Worm (Caenorhabditis elegans) whole organism, L2 larva: ENCODE measurements around the gene ZK1193.2.

Experiments used
- C34F6.9 ChIP-seq: fragments of 150-350 bp; optimal IDR thresholded peaks from 2 replicates; lab custom pipeline; 2014; ENCODE audit warnings: missing biosample characterization, missing genetic modification characterization
- F13H6.1 ChIP-seq: sonication (generic microtip); optimal IDR thresholded peaks from 2 replicates; lab custom pipeline; 2016; ENCODE audit warnings: missing genetic modification characterization, missing compliant biosample characterization
- R02D3.7 ChIP-seq: fragments of 150-350 bp; optimal IDR thresholded peaks from 2 replicates; lab custom pipeline; 2014; ENCODE audit warnings: missing biosample characterization, missing genetic modification characterization
- ZK546.5 ChIP-seq: sonication (generic microtip); optimal IDR thresholded peaks from 2 replicates; lab custom pipeline; 2017; ENCODE audit warnings: missing biosample characterization, missing genetic modification characterization
- alr-1 ChIP-seq: fragments of 150-350 bp; optimal IDR thresholded peaks from 2 replicates; lab custom pipeline; 2014; ENCODE audit warnings: missing biosample characterization, missing genetic modification characterization
- aly-2 ChIP-seq: fragments of 150-350 bp; optimal IDR thresholded peaks from 2 replicates; lab custom pipeline; 2014; ENCODE audit warnings: missing biosample characterization, missing genetic modification characterization
- ama-1 ChIP-seq: fragments of 150-350 bp; optimal IDR thresholded peaks from 2 replicates; lab custom pipeline; 2018; ENCODE audit warnings: inconsistent platforms
- blmp-1 ChIP-seq: sonication (generic microtip); optimal IDR thresholded peaks from 2 replicates; lab custom pipeline; 2017; ENCODE audit warnings: missing genetic modification characterization, mild to moderate bottlenecking, missing compliant biosample characterization, antibody characterized with exemption, moderate library complexity; ENCODE audit not compliant: insufficient read depth
- ceh-16 ChIP-seq: fragments of 150-350 bp; optimal IDR thresholded peaks from 2 replicates; lab custom pipeline; 2014; ENCODE audit warnings: missing biosample characterization, missing genetic modification characterization
- dmd-4 ChIP-seq: sonication (generic microtip); optimal IDR thresholded peaks from 2 replicates; lab custom pipeline; 2017; ENCODE audit warnings: missing biosample characterization, missing genetic modification characterization
- egl-27 ChIP-seq: sonication (generic microtip); optimal IDR thresholded peaks from 3 replicates; lab custom pipeline; 2017; ENCODE audit warnings: missing biosample characterization, missing genetic modification reagents, missing genetic modification characterization
- elt-3 ChIP-seq: sonication (generic microtip); optimal IDR thresholded peaks from 2 replicates; lab custom pipeline; 2017; ENCODE audit warnings: missing biosample characterization, missing genetic modification characterization
- gmeb-1 ChIP-seq: fragments of 150-350 bp; optimal IDR thresholded peaks from 2 replicates; lab custom pipeline; 2014; ENCODE audit warnings: missing biosample characterization, missing genetic modification characterization
- lin-11 ChIP-seq: fragments of 150-350 bp; sonication (generic microtip); optimal IDR thresholded peaks from 2 replicates; lab custom pipeline; 2014; ENCODE audit warnings: missing biosample characterization, missing genetic modification characterization, inconsistent platforms, mixed read lengths
- lin-39 ChIP-seq: fragments of 150-350 bp; optimal IDR thresholded peaks from 2 replicates; lab custom pipeline; 2014; ENCODE audit warnings: missing biosample characterization, missing genetic modification reagents, missing genetic modification characterization
- lsy-2 ChIP-seq, 2 experiments: fragments of 150-350 bp in 1 of 2; sonication (generic microtip) in 1 of 2; optimal IDR thresholded peaks; 2 replicates each; lab custom pipeline; 2014 to 2017; ENCODE audit warnings: missing biosample characterization in 2 of 2, missing genetic modification characterization in 2 of 2
- mab-5 ChIP-seq: fragments of 150-350 bp; optimal IDR thresholded peaks from 2 replicates; lab custom pipeline; 2014; ENCODE audit warnings: missing biosample characterization, missing genetic modification characterization
- nhr-10 ChIP-seq: sonication (generic microtip); optimal IDR thresholded peaks from 2 replicates; lab custom pipeline; 2017; ENCODE audit warnings: missing biosample characterization, missing genetic modification characterization
- nhr-11 ChIP-seq: fragments of 150-350 bp; optimal IDR thresholded peaks from 2 replicates; lab custom pipeline; 2014; ENCODE audit warnings: missing biosample characterization, missing genetic modification characterization
- nhr-12 ChIP-seq: fragments of 150-350 bp; optimal IDR thresholded peaks from 2 replicates; lab custom pipeline; 2014; ENCODE audit warnings: missing biosample characterization, missing genetic modification characterization
- nhr-129 ChIP-seq: fragments of 150-350 bp; optimal IDR thresholded peaks from 2 replicates; lab custom pipeline; 2014; ENCODE audit warnings: missing biosample characterization, missing genetic modification characterization
- nhr-23 ChIP-seq: fragments of 150-350 bp; optimal IDR thresholded peaks from 2 replicates; lab custom pipeline; 2014; ENCODE audit warnings: missing biosample characterization, missing genetic modification reagents, missing genetic modification characterization
- nhr-237 ChIP-seq: fragments of 150-350 bp; optimal IDR thresholded peaks from 2 replicates; lab custom pipeline; 2014; ENCODE audit warnings: missing biosample characterization, missing genetic modification characterization
- nhr-25 ChIP-seq: fragments of 150-350 bp; sonication (generic microtip); optimal IDR thresholded peaks from 3 replicates; lab custom pipeline; 2014; ENCODE audit warnings: missing biosample characterization, missing genetic modification characterization
- nhr-6 ChIP-seq: fragments of 150-350 bp; optimal IDR thresholded peaks from 2 replicates; lab custom pipeline; 2014; ENCODE audit warnings: missing biosample characterization, missing genetic modification characterization
- peb-1 ChIP-seq: fragments of 150-350 bp; optimal IDR thresholded peaks from 2 replicates; lab custom pipeline; 2014; ENCODE audit warnings: missing biosample characterization, missing genetic modification characterization
- skn-1 ChIP-seq: sonication (generic microtip); optimal IDR thresholded peaks from 2 replicates; lab custom pipeline; 2017; ENCODE audit warnings: missing biosample characterization, missing genetic modification characterization
- sma-3 ChIP-seq: sonication (generic microtip); optimal IDR thresholded peaks from 2 replicates; lab custom pipeline; 2016; ENCODE audit warnings: missing genetic modification reagents, missing genetic modification characterization, missing compliant biosample characterization
- unc-39 ChIP-seq: fragments of 150-350 bp; optimal IDR thresholded peaks from 2 replicates; lab custom pipeline; 2014; ENCODE audit warnings: missing biosample characterization, missing genetic modification characterization
- unc-55 ChIP-seq: fragments of 150-350 bp; sonication (generic microtip); optimal IDR thresholded peaks from 3 replicates; lab custom pipeline; 2014; ENCODE audit warnings: missing biosample characterization, missing genetic modification reagents, missing genetic modification characterization
- ztf-11 ChIP-seq: sonication (generic microtip); optimal IDR thresholded peaks from 2 replicates; lab custom pipeline; 2017; ENCODE audit warnings: missing biosample characterization, missing genetic modification characterization
- ztf-4 ChIP-seq: fragments of 150-350 bp; optimal IDR thresholded peaks from 2 replicates; lab custom pipeline; 2014; ENCODE audit warnings: missing biosample characterization, missing genetic modification characterization

The ZK1193.2 gene

DNA sequence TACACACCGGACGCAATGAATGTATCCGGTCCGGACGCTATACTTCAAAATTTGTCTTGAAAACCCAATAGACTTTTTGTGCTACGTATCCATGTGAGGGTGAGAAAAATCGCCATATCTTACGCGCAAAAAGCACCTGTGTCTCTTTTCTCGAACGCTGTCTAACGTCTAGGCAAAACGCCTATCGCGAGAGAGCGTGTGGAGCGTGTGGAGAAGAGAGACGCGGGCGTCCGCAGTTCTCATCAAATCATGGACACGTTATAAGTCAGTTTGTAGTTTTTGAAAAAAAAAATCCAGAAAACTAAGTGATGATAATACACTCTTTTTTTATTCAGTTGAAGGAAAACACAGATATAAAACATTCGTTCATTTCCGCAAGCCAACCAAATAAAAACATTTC, 44.4 kb downstream of the ZK1193.2 start:
- no peak for TF ChIP-seq nhr-237 (tag; lab: Kevin White, UChicago)
- TF ChIP-seq lin-11 = peak; percentile 11
- no peak for TF ChIP-seq unc-39 (tag; lab: Kevin White, UChicago)
- TF ChIP-seq nhr-129 (tag; lab: Kevin White, UChicago) = peak; percentile 0

DNA sequence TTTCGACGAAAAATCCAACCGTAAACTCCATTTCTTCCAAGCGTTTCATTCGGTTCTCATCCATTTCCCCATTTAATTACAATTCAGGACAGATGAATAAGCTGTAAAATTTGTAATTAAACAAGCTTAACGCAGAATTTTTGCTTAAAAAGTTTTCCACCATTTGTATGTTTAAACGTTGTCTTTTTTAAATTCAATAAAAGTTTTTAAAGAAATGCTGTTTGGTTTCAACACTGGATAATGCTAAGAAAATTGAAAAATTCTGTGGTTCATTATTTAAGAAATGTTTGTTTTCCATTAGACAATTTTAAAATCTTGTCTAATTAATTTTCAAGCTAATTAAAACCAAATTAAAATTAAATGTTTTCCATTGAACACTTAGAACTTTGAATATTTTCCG, 44.9 kb downstream of the ZK1193.2 start, which contains the start of gene R04A9.3:
R04A9.3 (minus strand) TSS at position 101 of the 400 bp plus-strand sequence.
- TF ChIP-seq ztf-4 (tag; lab: Kevin White, UChicago) = no peak
- TF ChIP-seq lin-39 = no peak
- TF ChIP-seq egl-27 (tag; lab: Kevin White, UChicago) = no peak
- no peak for TF ChIP-seq ztf-11 (tag; lab: Kevin White, UChicago)
- TF ChIP-seq unc-55 (GFP tag; lab: Kevin White, UChicago) = no peak
- no peak for TF ChIP-seq ama-1 (lab: Kevin White, UChicago)
- no peak for TF ChIP-seq R02D3.7 (tag; lab: Kevin White, UChicago)
- TF ChIP-seq, all 48 proteins: peak for 0

DNA sequence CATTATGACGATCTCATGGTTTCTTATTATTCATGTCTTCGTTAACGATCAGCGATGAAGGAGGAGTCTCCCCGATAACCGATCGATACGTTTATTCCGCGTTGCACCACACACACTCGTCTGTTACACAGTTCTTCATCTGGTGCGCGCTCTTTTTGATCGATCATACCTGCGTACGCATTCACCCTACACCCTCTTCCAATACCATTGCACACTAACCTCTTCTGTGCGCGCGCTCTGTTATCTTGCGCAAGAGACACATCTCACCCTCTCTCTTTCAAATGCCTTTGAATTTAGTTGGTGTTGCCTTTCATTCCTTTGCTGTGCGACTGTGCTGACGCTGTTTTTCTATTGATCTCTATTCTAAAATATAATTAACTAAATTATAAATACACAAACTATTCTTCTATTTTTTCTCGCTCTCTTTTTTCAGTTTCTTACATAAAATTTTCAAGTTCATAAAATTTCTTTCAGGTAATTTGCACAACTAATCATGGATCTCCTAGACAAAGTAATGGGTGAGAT, 53.6 kb downstream of the ZK1193.2 start, which contains the start of gene nrde-3:
nrde-3 (plus strand) TSS at position 475 of the 525 bp plus-strand sequence.
- TF ChIP-seq nhr-11 (tag; lab: Kevin White, UChicago) = no peak
- TF ChIP-seq dmd-4 = no peak
- TF ChIP-seq nhr-10 (tag; lab: Kevin White, UChicago) = no peak
- TF ChIP-seq mab-5 (tag; lab: Kevin White, UChicago) = no peak
- no peak for TF ChIP-seq F13H6.1
- TF ChIP-seq alr-1 (tag; lab: Kevin White, UChicago) = no peak
- TF ChIP-seq nhr-25 (tag; lab: Kevin White, UChicago) = no peak
- TF ChIP-seq nhr-12 (tag; lab: Kevin White, UChicago) = no peak
- TF ChIP-seq gmeb-1 (tag; lab: Kevin White, UChicago) = no peak
- TF ChIP-seq R02D3.7 (tag; lab: Kevin White, UChicago) = no peak
- no peak for TF ChIP-seq unc-55 (GFP tag; lab: Kevin White, UChicago)
- TF ChIP-seq unc-39 (tag; lab: Kevin White, UChicago) = no peak
- TF ChIP-seq lsy-2 (tag; optimal IDR thresholded peaks at IDR 0.05; lab: Kevin White, UChicago) = no peak
- no peak for TF ChIP-seq nhr-6
- TF ChIP-seq nhr-23 (tag; lab: Kevin White, UChicago) = no peak
- TF ChIP-seq nhr-129 (tag; lab: Kevin White, UChicago) = no peak
- TF ChIP-seq sma-3 (GFP tag; lab: Kevin White, UChicago) = no peak
- no peak for TF ChIP-seq nhr-237 (tag; lab: Kevin White, UChicago)
- no peak for TF ChIP-seq ztf-4 (tag; lab: Kevin White, UChicago)

DNA sequence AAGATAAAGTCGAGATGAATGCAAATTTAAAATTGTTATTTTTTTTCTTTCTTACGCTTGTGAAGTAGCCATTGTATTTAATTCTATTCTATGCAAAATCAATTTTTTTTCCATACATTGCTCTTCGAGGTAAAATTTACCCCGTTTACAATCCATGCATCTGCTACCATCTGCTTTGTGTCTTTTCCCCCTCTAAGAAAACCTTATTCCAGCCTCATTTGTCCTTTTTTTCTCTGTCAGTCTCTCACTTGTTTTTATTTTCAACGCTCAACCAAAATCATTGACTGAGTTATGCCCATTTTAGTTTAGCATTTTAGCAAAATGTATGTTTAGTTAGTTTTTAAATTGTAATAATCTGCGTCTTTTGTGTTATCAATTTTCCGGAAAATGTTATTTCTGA, 55.5 kb downstream of the ZK1193.2 start:
- TF ChIP-seq ZK546.5 (tag; lab: Kevin White, UChicago) (no peak), unc-55 (GFP tag; lab: Kevin White, UChicago) (peak; percentile 59), lin-11 (no peak), C34F6.9 (tag; lab: Kevin White, UChicago) (peak; percentile 48), lsy-2 (tag; optimal IDR thresholded peaks at IDR 0.05; lab: Kevin White, UChicago) (no peak), aly-2 (tag; lab: Kevin White, UChicago) (no peak), peb-1 (tag; lab: Kevin White, UChicago) (no peak)

DNA sequence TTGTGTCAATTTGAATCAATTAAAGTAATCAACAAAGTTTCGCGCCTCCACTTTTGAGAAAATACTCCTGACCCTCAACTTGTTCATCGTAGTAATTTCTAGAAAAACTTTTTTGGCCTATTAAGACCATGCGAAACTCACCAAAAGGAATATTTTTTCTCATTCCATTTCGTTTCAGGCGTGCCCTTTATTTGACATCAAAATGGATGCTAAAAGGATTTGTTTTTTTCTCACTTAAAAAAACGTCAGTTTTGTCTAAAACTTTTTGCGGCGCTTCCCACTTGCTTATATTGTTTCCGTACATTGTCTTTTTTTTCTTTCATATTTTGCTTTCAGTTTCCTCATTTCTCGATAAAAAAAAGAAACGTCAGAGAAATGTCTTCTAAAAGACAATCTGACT, 65.0 kb downstream of the ZK1193.2 start, which contains the start of gene C04E7.5:
C04E7.5 (plus strand) TSS at position 301 of the 400 bp plus-strand sequence.
- TF ChIP-seq lin-11 = no peak
- TF ChIP-seq alr-1 (tag; lab: Kevin White, UChicago) = no peak
- no peak for TF ChIP-seq gmeb-1 (tag; lab: Kevin White, UChicago)
- TF ChIP-seq nhr-11 (tag; lab: Kevin White, UChicago) = no peak
- TF ChIP-seq skn-1 (tag; lab: Kevin White, UChicago) = no peak
- no peak for TF ChIP-seq blmp-1
- TF ChIP-seq R02D3.7 (tag; lab: Kevin White, UChicago) = no peak
- no peak for TF ChIP-seq elt-3 (tag; lab: Kevin White, UChicago)
- TF ChIP-seq ceh-16 (tag; lab: Kevin White, UChicago) = no peak
- no peak for TF ChIP-seq nhr-237 (tag; lab: Kevin White, UChicago)
